Fruit fly (Drosophila melanogaster) whole organism, embryonic: ENCODE results near the gene CG4972.

Experiments used
- CG10654 ChIP-seq: fragments of 200-800 bp; sonication (Bioruptor generic); optimal IDR thresholded peaks from 2 replicates; lab custom pipeline; 2016; ENCODE audit warnings: missing biosample characterization, missing genetic modification characterization
- CG12219 ChIP-seq: fragments of 200-800 bp; sonication (Bioruptor generic); optimal IDR thresholded peaks from 3 replicates; lab custom pipeline; 2018; ENCODE audit warnings: missing biosample characterization, mild to moderate bottlenecking, missing genetic modification characterization
- CG12299 ChIP-seq: fragments of 200-800 bp; sonication (Bioruptor generic); optimal IDR thresholded peaks from 2 replicates; lab custom pipeline; 2018; ENCODE audit warnings: missing biosample characterization, mild to moderate bottlenecking, missing genetic modification characterization
- CG13287 ChIP-seq: fragments of 200-800 bp; sonication (Bioruptor generic); IDR thresholded peaks from 2 replicates; pipeline ENCODE4 v1.3.6; 2022; ENCODE audit warnings: missing biosample characterization, missing genetic modification characterization; ENCODE audit not compliant: partially characterized antibody
- CG13775 ChIP-seq: fragments of 200-800 bp; sonication (Bioruptor generic); optimal IDR thresholded peaks from 3 replicates; lab custom pipeline; 2017; ENCODE audit warnings: missing biosample characterization, mild to moderate bottlenecking, missing genetic modification characterization
- CG15696 ChIP-seq: fragments of 200-800 bp; sonication (Bioruptor generic); optimal IDR thresholded peaks from 2 replicates; lab custom pipeline; 2019; ENCODE audit warnings: missing biosample characterization, mild to moderate bottlenecking, missing genetic modification characterization, moderate library complexity
- CG16813 ChIP-seq: fragments of 200-800 bp; sonication (Bioruptor generic); IDR thresholded peaks from 3 replicates; pipeline ENCODE4 v1.3.6; 2022; ENCODE audit warnings: missing biosample characterization, missing genetic modification characterization; ENCODE audit not compliant: partially characterized antibody
- CG4360 ChIP-seq: fragments of 200-800 bp; sonication (Bioruptor generic); IDR thresholded peaks from 2 replicates; pipeline ENCODE4 v1.3.6; 2022; ENCODE audit warnings: missing biosample characterization, missing genetic modification characterization
- CG5953 ChIP-seq: fragments of 200-800 bp; sonication (Bioruptor generic); IDR thresholded peaks from 2 replicates; pipeline ENCODE4 v1.3.6; 2022; ENCODE audit warnings: missing biosample characterization, missing genetic modification characterization
- CG6813 ChIP-seq: fragments of 200-800 bp; sonication (Bioruptor generic); optimal IDR thresholded peaks from 2 replicates; lab custom pipeline; 2017; ENCODE audit warnings: missing biosample characterization, missing genetic modification characterization, mild to moderate bottlenecking, moderate library complexity, missing genetic modification reagents
- CG8089 ChIP-seq: fragments of 200-800 bp; sonication (Bioruptor generic); optimal IDR thresholded peaks from 3 replicates; lab custom pipeline; 2016; ENCODE audit warnings: missing biosample characterization, missing genetic modification characterization
- CG8388 ChIP-seq: fragments of 200-800 bp; sonication (Bioruptor generic); optimal IDR thresholded peaks from 2 replicates; lab custom pipeline; 2019; ENCODE audit warnings: missing biosample characterization, mild to moderate bottlenecking, missing genetic modification characterization, moderate library complexity
- CG9932 ChIP-seq: fragments of 200-800 bp; sonication (Bioruptor generic); IDR thresholded peaks from 2 replicates; pipeline ENCODE4 v1.3.6; 2022; ENCODE audit warnings: missing biosample characterization, missing genetic modification characterization
- D19B ChIP-seq: fragments of 200-800 bp; sonication (Bioruptor generic); optimal IDR thresholded peaks from 2 replicates; lab custom pipeline; 2017; ENCODE audit warnings: missing biosample characterization, mild to moderate bottlenecking, missing genetic modification characterization
- Dll ChIP-seq: fragments of 200-800 bp; sonication (Bioruptor generic); IDR thresholded peaks from 4 replicates; pipeline ENCODE4 v1.3.6; 2022; ENCODE audit warnings: missing biosample characterization, missing genetic modification characterization; ENCODE audit not compliant: partially characterized antibody
- Dref ChIP-seq: fragments of 200-800 bp; sonication (Bioruptor generic); IDR thresholded peaks from 2 replicates; pipeline ENCODE4 v1.3.6; 2022; ENCODE audit warnings: missing biosample characterization, missing genetic modification characterization
- ERR ChIP-seq: fragments of 200-800 bp; sonication (Bioruptor generic); optimal IDR thresholded peaks from 2 replicates; lab custom pipeline; 2016; ENCODE audit warnings: missing biosample characterization, missing genetic modification characterization
- HLH3B ChIP-seq: fragments of 200-800 bp; sonication (Bioruptor generic); IDR thresholded peaks from 2 replicates; pipeline ENCODE4 v1.3.6; 2022; ENCODE audit warnings: missing biosample characterization, missing genetic modification characterization
- Hmr ChIP-seq: fragments of 200-800 bp; sonication (Bioruptor generic); optimal IDR thresholded peaks from 3 replicates; lab custom pipeline; 2017; ENCODE audit warnings: mild to moderate bottlenecking, missing biosample characterization, missing genetic modification reagents, missing genetic modification characterization
- Jarid2 ChIP-seq: fragments of 200-800 bp; sonication (Bioruptor generic); optimal IDR thresholded peaks from 3 replicates; lab custom pipeline; 2017; ENCODE audit warnings: mild to moderate bottlenecking, missing biosample characterization, missing genetic modification reagents, missing genetic modification characterization
- MBD-R2 ChIP-seq: fragments of 200-800 bp; sonication (Bioruptor generic); IDR thresholded peaks from 2 replicates; pipeline ENCODE4 v1.3.6; 2022; ENCODE audit warnings: missing biosample characterization, missing genetic modification characterization
- MTF-1 ChIP-seq: fragments of 200-800 bp; sonication (Bioruptor generic); optimal IDR thresholded peaks from 2 replicates; lab custom pipeline; 2018; ENCODE audit warnings: missing biosample characterization, mild to moderate bottlenecking, missing genetic modification characterization, borderline replicate concordance
- Mrtf ChIP-seq: fragments of 200-800 bp; sonication (Bioruptor generic); IDR thresholded peaks from 3 replicates; pipeline ENCODE4 v1.3.6; 2022; ENCODE audit warnings: missing biosample characterization, missing genetic modification characterization
- Six4 ChIP-seq: fragments of 200-800 bp; sonication (Bioruptor generic); optimal IDR thresholded peaks from 2 replicates; lab custom pipeline; 2016; ENCODE audit warnings: missing biosample characterization, missing genetic modification characterization
- Sry-β ChIP-seq: fragments of 200-800 bp; sonication (Bioruptor generic); optimal IDR thresholded peaks from 2 replicates; lab custom pipeline; 2018; ENCODE audit warnings: missing biosample characterization, mild to moderate bottlenecking, missing genetic modification characterization, moderate library complexity
- Vsx1 ChIP-seq: fragments of 200-800 bp; sonication (Bioruptor generic); optimal IDR thresholded peaks from 2 replicates; lab custom pipeline; 2017; ENCODE audit warnings: missing biosample characterization, mild to moderate bottlenecking, missing genetic modification characterization, missing genetic modification reagents
- amos ChIP-seq: fragments of 200-800 bp; sonication (Bioruptor generic); IDR thresholded peaks from 2 replicates; pipeline ENCODE4 v1.3.6; 2022; ENCODE audit warnings: missing biosample characterization, missing genetic modification characterization; ENCODE audit not compliant: partially characterized antibody
- ci ChIP-seq: fragments of 200-800 bp; sonication (Bioruptor generic); IDR thresholded peaks from 3 replicates; pipeline ENCODE4 v1.3.6; 2022; ENCODE audit warnings: missing biosample characterization, missing genetic modification characterization
- croc ChIP-seq: fragments of 200-800 bp; sonication (Bioruptor generic); conservative IDR thresholded peaks from 3 replicates; pipeline ENCODE4 v1.3.6; 2022; ENCODE audit warnings: missing biosample characterization, missing genetic modification characterization
- dmrt11E ChIP-seq: fragments of 200-800 bp; sonication (Bioruptor generic); optimal IDR thresholded peaks from 3 replicates; lab custom pipeline; 2018; ENCODE audit warnings: missing biosample characterization, mild to moderate bottlenecking, missing genetic modification characterization, moderate library complexity
- fd3F ChIP-seq: fragments of 200-800 bp; sonication (Bioruptor generic); optimal IDR thresholded peaks from 2 replicates; lab custom pipeline; 2018; ENCODE audit warnings: missing biosample characterization, mild to moderate bottlenecking, missing genetic modification characterization, moderate library complexity
- fu2 ChIP-seq: fragments of 200-800 bp; sonication (Bioruptor generic); optimal IDR thresholded peaks from 2 replicates; lab custom pipeline; 2016; ENCODE audit warnings: missing biosample characterization, missing genetic modification characterization
- kay ChIP-seq: fragments of 200-800 bp; sonication (Bioruptor generic); optimal IDR thresholded peaks from 2 replicates; lab custom pipeline; 2016; ENCODE audit warnings: missing biosample characterization, missing genetic modification characterization
- lola ChIP-seq, 3 experiments: fragments of >200 bp in 2 of 3; fragments of 200-800 bp in 1 of 3; sonication (Bioruptor generic) in 1 of 3; optimal IDR thresholded peaks; 2 replicates each; lab custom pipeline; 2017 to 2019; ENCODE audit warnings: missing biosample characterization in 3 of 3, missing genetic modification characterization in 3 of 3, mild to moderate bottlenecking in 1 of 3, moderate library complexity in 1 of 3
- mirr ChIP-seq: fragments of 200-800 bp; sonication (Bioruptor generic); optimal IDR thresholded peaks from 3 replicates; lab custom pipeline; 2018; ENCODE audit warnings: missing biosample characterization, mild to moderate bottlenecking, missing genetic modification characterization
- nerfin-2 ChIP-seq: fragments of 200-800 bp; sonication (Bioruptor generic); IDR thresholded peaks from 2 replicates; pipeline ENCODE4 v1.3.6; 2022; ENCODE audit warnings: missing biosample characterization, missing genetic modification characterization; ENCODE audit not compliant: partially characterized antibody
- oc ChIP-seq: fragments of 200-800 bp; sonication (Bioruptor generic); optimal IDR thresholded peaks from 2 replicates; lab custom pipeline; 2018; ENCODE audit warnings: missing biosample characterization, mild to moderate bottlenecking, missing genetic modification characterization, moderate library complexity
- org-1 ChIP-seq: fragments of 200-800 bp; sonication (Bioruptor generic); optimal IDR thresholded peaks from 2 replicates; lab custom pipeline; 2017; ENCODE audit warnings: missing biosample characterization, missing genetic modification characterization
- peb ChIP-seq: fragments of 200-800 bp; sonication (Bioruptor generic); IDR thresholded peaks from 2 replicates; pipeline ENCODE4 v1.3.6; 2022; ENCODE audit warnings: missing biosample characterization, missing genetic modification characterization
- phol ChIP-seq: fragments of 200-800 bp; sonication (Bioruptor generic); optimal IDR thresholded peaks from 3 replicates; lab custom pipeline; 2018; ENCODE audit warnings: missing biosample characterization, mild to moderate bottlenecking, missing genetic modification characterization, moderate library complexity
- pita ChIP-seq: fragments of 200-800 bp; sonication (Bioruptor generic); optimal IDR thresholded peaks from 2 replicates; lab custom pipeline; 2017; ENCODE audit warnings: missing biosample characterization, mild to moderate bottlenecking, missing genetic modification characterization
- pum ChIP-seq: fragments of 200-800 bp; sonication (Bioruptor generic); optimal IDR thresholded peaks from 2 replicates; lab custom pipeline; 2016; ENCODE audit warnings: missing biosample characterization, missing genetic modification characterization
- repo ChIP-seq: fragments of 200-800 bp; sonication (Bioruptor generic); optimal IDR thresholded peaks from 2 replicates; lab custom pipeline; 2016; ENCODE audit warnings: missing biosample characterization, missing genetic modification characterization
- salm ChIP-seq: fragments of 200-800 bp; sonication (Bioruptor generic); optimal IDR thresholded peaks from 2 replicates; lab custom pipeline; 2018; ENCODE audit warnings: missing biosample characterization, mild to moderate bottlenecking, missing genetic modification characterization
- shn ChIP-seq: fragments of 200-800 bp; sonication (Bioruptor generic); optimal IDR thresholded peaks from 3 replicates; lab custom pipeline; 2016; ENCODE audit warnings: missing biosample characterization, missing genetic modification characterization
- sr ChIP-seq: fragments of 200-800 bp; sonication (Bioruptor generic); IDR thresholded peaks from 3 replicates; pipeline ENCODE4 v1.3.6; 2022; ENCODE audit warnings: missing biosample characterization, missing genetic modification characterization
- tap ChIP-seq: fragments of 200-800 bp; optimal IDR thresholded peaks from 3 replicates; lab custom pipeline; 2019; ENCODE audit warnings: missing biosample characterization, mild to moderate bottlenecking, missing genetic modification characterization, moderate library complexity
- toy ChIP-seq: fragments of 200-800 bp; sonication (Bioruptor generic); IDR thresholded peaks from 2 replicates; pipeline ENCODE4 v1.3.6; 2022; ENCODE audit warnings: missing biosample characterization, missing genetic modification characterization
- trh ChIP-seq: fragments of 200-800 bp; sonication (Bioruptor generic); optimal IDR thresholded peaks from 2 replicates; lab custom pipeline; 2016; ENCODE audit warnings: missing biosample characterization, missing genetic modification characterization
- zen2 ChIP-seq: fragments of 200-800 bp; sonication (Bioruptor generic); IDR thresholded peaks from 3 replicates; pipeline ENCODE4 v1.3.6; 2022; ENCODE audit warnings: missing biosample characterization, missing genetic modification characterization; ENCODE audit not compliant: partially characterized antibody

CG4972 gene

dm6 chr2L:10344029-10344606 is 29.5 kb downstream of the CG4972 start, which contains the start of gene Frmd5:
Gene Frmd5, plus strand, starts transcription at chr2L:10344442.
- TF ChIP-seq D19B (no peak), CG4360 (GFP tag; lab: Robert Waterston, UW) (no peak), CG13287 (GFP tag; lab: Robert Waterston, UW) (peak; percentile 62), CG10654 (GFP tag; lab: Kevin White, UChicago) (no peak), amos (GFP tag; lab: Robert Waterston, UW) (no peak), CG6813 (GFP tag; lab: Kevin White, UChicago) (no peak), repo (GFP tag; lab: Kevin White, UChicago) (no peak), shn (no peak), fd3F (GFP tag; lab: Kevin White, UChicago) (no peak), CG13775 (no peak), mirr (no peak), MTF-1 (GFP tag; lab: Kevin White, UChicago) (no peak), fu2 (GFP tag; lab: Kevin White, UChicago) (no peak), Dref (GFP tag; lab: Robert Waterston, UW) (peak; percentile 34), pum (no peak), pita (GFP tag; lab: Kevin White, UChicago) (no peak), CG8388 (peak; percentile 5), Hmr (no peak), tap (tag; lab: Kevin White, UChicago) (no peak), CG12219 (GFP tag; lab: Kevin White, UChicago) (no peak), HLH3B (no peak), MBD-R2 (GFP tag; lab: Robert Waterston, UW) (no peak), dmrt11E (tag; lab: Kevin White, UChicago) (no peak), CG15696 (no peak), peb (GFP tag; lab: Robert Waterston, UW) (no peak), ci (GFP tag; lab: Robert Waterston, UW) (no peak), phol (tag; lab: Kevin White, UChicago) (no peak), oc (tag; lab: Kevin White, UChicago) (no peak), salm (no peak), org-1 (GFP tag; lab: Kevin White, UChicago) (no peak), Vsx1 (GFP tag; lab: Kevin White, UChicago) (no peak), zen2 (0 out of 3 replicates have a peak, but pooled peaks have one; percentile 28), croc (GFP tag; lab: Robert Waterston, UW) (no peak), Dll (GFP tag; lab: Robert Waterston, UW) (peak; percentile 66; the same call in 2 of the 4 replicates), lola (GFP tag; optimal IDR thresholded peaks at IDR 0.05; lab: Kevin White, UChicago) (no peak), kay (no peak), ERR (GFP tag; lab: Kevin White, UChicago) (no peak), trh (no peak), Sry-β (no peak), toy (GFP tag; lab: Robert Waterston, UW) (no peak), CG5953 (no peak), nerfin-2 (GFP tag; lab: Robert Waterston, UW) (peak; percentile 50; the same call in 1 of the 2 replicates), Jarid2 (GFP tag; lab: Kevin White, UChicago) (no peak), Mrtf (GFP tag; lab: Robert Waterston, UW) (no peak), CG8089 (no peak), CG9932 (GFP tag; lab: Robert Waterston, UW) (no peak), CG12299 (tag; lab: Kevin White, UChicago) (no peak), sr (GFP tag; lab: Robert Waterston, UW) (no peak), CG16813 (GFP tag; lab: Robert Waterston, UW) (peak; percentile 63; the same call in 1 of the 3 replicates), Six4 (GFP tag; lab: Kevin White, UChicago) (no peak)
